Worm (Caenorhabditis elegans) whole organism, late embryonic: ENCODE results near the gene B0272.3.

Experiments used
- C08G9.2 ChIP-seq: sonication (generic microtip); optimal IDR thresholded peaks from 2 replicates; lab custom pipeline; 2016; ENCODE audit warnings: mild to moderate bottlenecking, missing genetic modification characterization, moderate library complexity, missing compliant biosample characterization
- C38D4.7 ChIP-seq: fragments of 200-800 bp; sonication (Bioruptor generic); optimal IDR thresholded peaks from 2 replicates; lab custom pipeline; 2018; ENCODE audit warnings: mild to moderate bottlenecking, missing genetic modification characterization, moderate library complexity, missing compliant biosample characterization
- F13H6.1 ChIP-seq: sonication (generic microtip); optimal IDR thresholded peaks from 2 replicates; lab custom pipeline; 2016; ENCODE audit warnings: missing genetic modification characterization, missing compliant biosample characterization
- T23F11.4 ChIP-seq: fragments of 200-800 bp; sonication (Bioruptor generic); optimal IDR thresholded peaks from 2 replicates; lab custom pipeline; 2018; ENCODE audit warnings: mild to moderate bottlenecking, missing genetic modification characterization, missing compliant biosample characterization
- Y22D7AL.16 ChIP-seq: sonication (generic microtip); optimal IDR thresholded peaks from 2 replicates; lab custom pipeline; 2016; ENCODE audit warnings: missing genetic modification characterization, missing compliant biosample characterization
- ahr-1 ChIP-seq: sonication (generic microtip); optimal IDR thresholded peaks from 2 replicates; lab custom pipeline; 2016; ENCODE audit warnings: missing genetic modification characterization, missing compliant biosample characterization
- ceh-14 ChIP-seq: sonication (generic microtip); optimal IDR thresholded peaks from 2 replicates; lab custom pipeline; 2016; ENCODE audit warnings: missing genotype, missing genetic modification characterization, missing compliant biosample characterization
- ceh-19 ChIP-seq: fragments of 200-800 bp; sonication (Bioruptor generic); optimal IDR thresholded peaks from 2 replicates; lab custom pipeline; 2018; ENCODE audit warnings: mild to moderate bottlenecking, missing genetic modification characterization, missing compliant biosample characterization
- ceh-2 ChIP-seq: sonication (generic microtip); optimal IDR thresholded peaks from 2 replicates; lab custom pipeline; 2016; ENCODE audit warnings: missing genotype, missing genetic modification characterization, missing compliant biosample characterization
- ceh-22 ChIP-seq: sonication (generic microtip); optimal IDR thresholded peaks from 2 replicates; lab custom pipeline; 2017; ENCODE audit warnings: missing biosample characterization, missing genetic modification characterization
- ceh-30 ChIP-seq: fragments of 150-350 bp; optimal IDR thresholded peaks from 2 replicates; lab custom pipeline; 2014; ENCODE audit warnings: missing biosample characterization, missing genetic modification characterization
- ceh-31 ChIP-seq: sonication (generic microtip); optimal IDR thresholded peaks from 2 replicates; lab custom pipeline; 2016; ENCODE audit warnings: missing genetic modification characterization, missing compliant biosample characterization
- ceh-34 ChIP-seq: sonication (generic microtip); optimal IDR thresholded peaks from 2 replicates; lab custom pipeline; 2016; ENCODE audit warnings: mild to moderate bottlenecking, missing genetic modification characterization, missing compliant biosample characterization
- ceh-48 ChIP-seq: sonication (generic microtip); optimal IDR thresholded peaks from 2 replicates; lab custom pipeline; 2016; ENCODE audit warnings: missing genetic modification characterization, inconsistent platforms, missing compliant biosample characterization
- ceh-6 ChIP-seq: fragments of 200-800 bp; sonication (Bioruptor generic); optimal IDR thresholded peaks from 2 replicates; lab custom pipeline; 2018; ENCODE audit warnings: mild to moderate bottlenecking, missing genetic modification characterization, missing compliant biosample characterization
- ceh-9 ChIP-seq: sonication (generic microtip); optimal IDR thresholded peaks from 2 replicates; lab custom pipeline; 2016; ENCODE audit warnings: mild to moderate bottlenecking, missing genetic modification characterization, inconsistent platforms, missing compliant biosample characterization
- che-1 ChIP-seq: sonication (generic microtip); optimal IDR thresholded peaks from 2 replicates; lab custom pipeline; 2016; ENCODE audit warnings: mild to moderate bottlenecking, missing genetic modification characterization, missing compliant biosample characterization
- dmd-4 ChIP-seq: sonication (generic microtip); optimal IDR thresholded peaks from 2 replicates; lab custom pipeline; 2016; ENCODE audit warnings: borderline replicate concordance, missing genetic modification characterization, missing compliant biosample characterization
- elt-2 ChIP-seq: sonication (generic microtip); optimal IDR thresholded peaks from 2 replicates; lab custom pipeline; 2016; ENCODE audit warnings: missing genetic modification reagents, missing genetic modification characterization, missing compliant biosample characterization
- ets-4 ChIP-seq: sonication (generic microtip); optimal IDR thresholded peaks from 2 replicates; lab custom pipeline; 2016; ENCODE audit warnings: missing genetic modification characterization, missing compliant biosample characterization
- hlh-13 ChIP-seq: fragments of 200-800 bp; sonication (Bioruptor generic); optimal IDR thresholded peaks from 2 replicates; lab custom pipeline; 2018; ENCODE audit warnings: mild to moderate bottlenecking, missing genetic modification characterization, missing compliant biosample characterization
- hlh-15 ChIP-seq: sonication (generic microtip); optimal IDR thresholded peaks from 2 replicates; lab custom pipeline; 2016; ENCODE audit warnings: missing genetic modification characterization, missing compliant biosample characterization
- hlh-30 ChIP-seq: sonication (generic microtip); optimal IDR thresholded peaks from 2 replicates; lab custom pipeline; 2017; ENCODE audit warnings: antibody characterized with exemption, missing genetic modification characterization, missing compliant biosample characterization; ENCODE audit not compliant: insufficient read depth
- hlh-6 ChIP-seq: sonication (generic microtip); optimal IDR thresholded peaks from 2 replicates; lab custom pipeline; 2016; ENCODE audit warnings: missing genotype, missing genetic modification characterization, missing compliant biosample characterization
- lim-6 ChIP-seq: sonication (generic microtip); optimal IDR thresholded peaks from 2 replicates; lab custom pipeline; 2016; ENCODE audit warnings: missing genetic modification characterization, missing compliant biosample characterization
- mec-3 ChIP-seq: sonication (generic microtip); optimal IDR thresholded peaks from 2 replicates; lab custom pipeline; 2016; ENCODE audit warnings: borderline replicate concordance, missing genetic modification characterization, missing compliant biosample characterization
- nfya-1 ChIP-seq: sonication (generic microtip); optimal IDR thresholded peaks from 2 replicates; lab custom pipeline; 2017; ENCODE audit warnings: missing genetic modification characterization, mild to moderate bottlenecking, missing compliant biosample characterization, antibody characterized with exemption, moderate library complexity
- odd-2 ChIP-seq: sonication (generic microtip); optimal IDR thresholded peaks from 2 replicates; lab custom pipeline; 2017; ENCODE audit warnings: antibody characterized with exemption, mild to moderate bottlenecking, missing genetic modification characterization, missing compliant biosample characterization
- pag-3 ChIP-seq: sonication (generic microtip); optimal IDR thresholded peaks from 2 replicates; lab custom pipeline; 2016; ENCODE audit warnings: missing compliant biosample characterization, missing genetic modification characterization, borderline replicate concordance
- pat-9 ChIP-seq: fragments of 200-800 bp; sonication (Bioruptor generic); optimal IDR thresholded peaks from 2 replicates; lab custom pipeline; 2018; ENCODE audit warnings: mild to moderate bottlenecking, missing genetic modification characterization, moderate library complexity, missing compliant biosample characterization
- pax-1 ChIP-seq: fragments of 150-350 bp; optimal IDR thresholded peaks from 2 replicates; lab custom pipeline; 2014; ENCODE audit warnings: missing biosample characterization, missing genetic modification characterization
- pha-2 ChIP-seq: sonication (generic microtip); optimal IDR thresholded peaks from 2 replicates; lab custom pipeline; 2017; ENCODE audit warnings: mild to moderate bottlenecking, missing genetic modification characterization, missing compliant biosample characterization
- pha-4 ChIP-seq: fragments of 150-350 bp; optimal IDR thresholded peaks from 2 replicates; lab custom pipeline; 2018; ENCODE audit warnings: missing biosample characterization, missing genetic modification reagents, missing genetic modification characterization
- pqm-1 ChIP-seq: sonication (generic microtip); optimal IDR thresholded peaks from 2 replicates; lab custom pipeline; 2016; ENCODE audit warnings: missing genetic modification characterization, missing compliant biosample characterization
- pros-1 ChIP-seq: fragments of 150-350 bp; optimal IDR thresholded peaks from 2 replicates; lab custom pipeline; 2014; ENCODE audit warnings: missing biosample characterization, missing genetic modification reagents, missing genetic modification characterization
- ref-2 ChIP-seq: sonication (generic microtip); optimal IDR thresholded peaks from 2 replicates; lab custom pipeline; 2016; ENCODE audit warnings: missing genetic modification characterization, missing compliant biosample characterization
- rnt-1 ChIP-seq: sonication (generic microtip); optimal IDR thresholded peaks from 2 replicates; lab custom pipeline; 2016; ENCODE audit warnings: missing genetic modification characterization, missing compliant biosample characterization
- sox-2 ChIP-seq: fragments of 200-800 bp; sonication (Bioruptor generic); IDR thresholded peaks from 2 replicates; pipeline ENCODE4 v1.3.6; 2022; ENCODE audit warnings: missing genetic modification reagents, missing genetic modification characterization, missing compliant biosample characterization
- syd-9 ChIP-seq: sonication (generic microtip); optimal IDR thresholded peaks from 2 replicates; lab custom pipeline; 2016; ENCODE audit warnings: mild to moderate bottlenecking, missing genetic modification characterization, moderate library complexity, missing compliant biosample characterization
- tbx-2 ChIP-seq: sonication (generic microtip); optimal IDR thresholded peaks from 2 replicates; lab custom pipeline; 2016; ENCODE audit warnings: missing genetic modification characterization, missing compliant biosample characterization
- tbx-7 ChIP-seq: sonication (generic microtip); optimal IDR thresholded peaks from 2 replicates; lab custom pipeline; 2016; ENCODE audit warnings: missing genotype, missing genetic modification characterization, missing compliant biosample characterization
- ttx-3 ChIP-seq: sonication (generic microtip); optimal IDR thresholded peaks from 2 replicates; lab custom pipeline; 2016; ENCODE audit warnings: missing genetic modification reagents, missing genetic modification characterization, missing compliant biosample characterization
- unc-3 ChIP-seq, 2 experiments: fragments of 200-800 bp in 1 of 2; sonication (Bioruptor generic) in 1 of 2; sonication (generic microtip) in 1 of 2; conservative IDR thresholded peaks in 1 of 2; optimal IDR thresholded peaks in 1 of 2; 2 replicates each; pipeline versions ENCODE4 v1.3.6 to Lab custom; 2016 to 2022; ENCODE audit warnings: missing compliant biosample characterization in 2 of 2, missing genetic modification characterization in 2 of 2, missing genetic modification reagents in 1 of 2
- unc-86 ChIP-seq: sonication (generic microtip); optimal IDR thresholded peaks from 2 replicates; lab custom pipeline; 2016; ENCODE audit warnings: missing genetic modification characterization, missing compliant biosample characterization
- zip-5 ChIP-seq: sonication (generic microtip); optimal IDR thresholded peaks from 2 replicates; lab custom pipeline; 2016; ENCODE audit warnings: missing genetic modification characterization, missing compliant biosample characterization

Gene B0272.3

DNA sequence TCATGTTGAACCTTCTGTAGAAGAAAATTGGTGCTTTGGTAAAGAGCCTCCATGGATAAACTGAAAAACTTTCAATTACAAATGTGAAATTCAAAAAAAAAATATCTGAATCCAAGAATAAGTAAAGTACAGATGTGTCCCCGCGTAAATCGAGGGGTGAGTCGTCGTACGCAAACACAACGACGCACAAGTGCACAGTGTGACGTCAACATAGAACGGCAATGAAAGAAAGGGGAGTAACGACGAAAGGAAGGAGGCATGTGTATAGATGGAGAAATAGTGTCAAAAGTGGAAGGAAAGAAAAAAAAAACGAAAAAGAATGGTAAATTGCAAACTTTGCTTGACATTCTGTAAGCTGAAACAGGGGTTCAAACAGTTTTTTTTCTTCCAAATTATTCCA lies 10.3 kb downstream of the B0272.3 start, which contains the start of gene memb-1 (continued):
- TF ChIP-seq Y22D7AL.16 (tag; lab: Kevin White, UChicago) (no peak), C08G9.2 (peak; percentile 47), pag-3 (tag; lab: Kevin White, UChicago) (no peak), tbx-7 (no peak), dmd-4 (tag; lab: Kevin White, UChicago) (no peak), ceh-19 (GFP tag; lab: Kevin White, UChicago) (no peak), elt-2 (tag; lab: Kevin White, UChicago) (peak; percentile 30), ceh-30 (no peak), ceh-2 (tag; lab: Kevin White, UChicago) (no peak), C38D4.7 (no peak), syd-9 (tag; lab: Kevin White, UChicago) (no peak), lim-6 (tag; lab: Kevin White, UChicago) (no peak), ceh-14 (tag; lab: Kevin White, UChicago) (peak; percentile 2), hlh-6 (tag; lab: Kevin White, UChicago) (no peak), hlh-13 (GFP tag; lab: Kevin White, UChicago) (no peak), hlh-30 (tag; lab: Kevin White, UChicago) (no peak), sox-2 (no peak), tbx-2 (tag; lab: Kevin White, UChicago) (peak; percentile 29), ceh-9 (no peak), pha-2 (tag; lab: Kevin White, UChicago) (no peak), ttx-3 (tag; lab: Kevin White, UChicago) (no peak), ref-2 (tag; lab: Kevin White, UChicago) (peak; percentile 21), zip-5 (tag; lab: Kevin White, UChicago) (no peak), pax-1 (no peak), ceh-48 (tag; lab: Kevin White, UChicago) (no peak), pros-1 (no peak), pqm-1 (no peak), nfya-1 (tag; lab: Kevin White, UChicago) (no peak), ceh-34 (tag; lab: Kevin White, UChicago) (peak; percentile 7), pha-4 (tag; lab: Kevin White, UChicago) (no peak), ceh-6 (GFP tag; lab: Kevin White, UChicago) (no peak), ceh-31 (tag; lab: Kevin White, UChicago) (peak; percentile 63), unc-3 (GFP tag; conservative IDR thresholded peaks at IDR 0.05; lab: Robert Waterston, UW) (no peak), unc-3 (tag; optimal IDR thresholded peaks at IDR 0.05; lab: Kevin White, UChicago) (no peak), mec-3 (tag; lab: Kevin White, UChicago) (no peak), T23F11.4 (GFP tag; lab: Kevin White, UChicago) (no peak), unc-86 (tag; lab: Kevin White, UChicago) (no peak), ets-4 (tag; lab: Kevin White, UChicago) (no peak), pat-9 (tag; lab: Kevin White, UChicago) (no peak), hlh-15 (no peak), che-1 (tag; lab: Kevin White, UChicago) (no peak), F13H6.1 (tag; lab: Kevin White, UChicago) (no peak), ceh-22 (tag; lab: Kevin White, UChicago) (no peak), odd-2 (tag; lab: Kevin White, UChicago) (no peak), ahr-1 (no peak), rnt-1 (tag; lab: Kevin White, UChicago) (no peak)
